Worm (Caenorhabditis elegans) whole organism, L4 larva: Measurements from ENCODE around the gene sri-38.

Experiments used
- Y48G9A.11 ChIP-seq: fragments of 200-800 bp; sonication (Bioruptor generic); IDR thresholded peaks from 2 replicates; pipeline ENCODE4 v1.3.6; 2022; ENCODE audit warnings: missing genetic modification reagents, missing genetic modification characterization, missing compliant biosample characterization
- lin-13 ChIP-seq: fragments of 150-350 bp; optimal IDR thresholded peaks from 2 replicates; lab custom pipeline; 2014; ENCODE audit warnings: missing biosample characterization, missing genetic modification reagents, missing genetic modification characterization
- lir-3 ChIP-seq: sonication (generic microtip); optimal IDR thresholded peaks from 2 replicates; lab custom pipeline; 2016; ENCODE audit warnings: mild to moderate bottlenecking, missing genetic modification characterization, missing compliant biosample characterization
- mep-1 ChIP-seq: fragments of 150-350 bp; sonication (generic microtip); optimal IDR thresholded peaks from 3 replicates; lab custom pipeline; 2014; ENCODE audit warnings: missing biosample characterization, missing genetic modification characterization
- mes-2 ChIP-seq: sonication (generic microtip); optimal IDR thresholded peaks from 2 replicates; lab custom pipeline; 2016; ENCODE audit warnings: missing genotype, mild to moderate bottlenecking, missing genetic modification characterization, missing compliant biosample characterization; ENCODE audit not compliant: poor library complexity, severe bottlenecking

DNA sequence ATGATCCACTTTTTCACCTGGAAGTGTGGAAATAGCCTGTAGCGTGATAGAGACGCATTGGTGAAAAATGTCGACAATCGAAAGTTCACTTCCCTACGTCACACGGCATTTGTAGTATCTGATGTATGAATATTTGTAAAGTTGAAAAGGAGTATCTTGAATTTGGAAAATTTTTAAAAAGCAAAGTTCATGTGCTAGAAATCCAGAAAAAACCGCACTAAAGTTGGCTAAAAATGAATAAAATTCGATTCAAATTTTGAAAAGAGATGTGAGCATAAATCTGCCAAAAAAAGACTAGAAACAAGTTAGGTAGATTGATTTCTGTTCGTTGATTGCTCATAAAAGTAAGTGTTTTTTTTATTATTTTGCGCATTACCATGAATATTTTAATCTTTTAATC is 27.6 kb upstream of the sri-38 start, which contains the start of gene sri-74:
- TF ChIP-seq mes-2 (no peak), mep-1 (no peak), lir-3 (tag; lab: Kevin White, UChicago) (no peak), lin-13 (no peak), Y48G9A.11 (GFP tag; lab: Robert Waterston, UW) (no peak)
